Fruit fly (Drosophila melanogaster): Measurements from ENCODE around the gene obst-J.
A peak's percentile ranks its signal among the peaks of the same experiment; 100 is the strongest.

The obst-J gene

dm6 chr3L:20104543-20105046 is 26.9 kb downstream of the obst-J start:
- TF ChIP-seq gl (tag; optimal IDR thresholded peaks at IDR 0.05) (no peak), CG12605 (GFP tag; IDR thresholded peaks at IDR 0.05) (no peak), CG4496 (GFP tag; IDR thresholded peaks at IDR 0.05) (no peak), CG32121 (GFP tag; IDR thresholded peaks at IDR 0.05) (no peak), Pif1B (GFP tag; optimal IDR thresholded peaks at IDR 0.05) (no peak), CG10348 (GFP tag; IDR thresholded peaks at IDR 0.05) (no peak), CG34367 (tag; optimal IDR thresholded peaks at IDR 0.05) (no peak), D1 (tag; optimal IDR thresholded peaks at IDR 0.05) (no peak), CG9948 (tag; optimal IDR thresholded peaks at IDR 0.05) (no peak)

- TF ChIP-seq CG14655 (GFP tag; optimal IDR thresholded peaks at IDR 0.05) (no peak), CG10348 (GFP tag; IDR thresholded peaks at IDR 0.05) (no peak), EcR (GFP tag; optimal IDR thresholded peaks at IDR 0.05) (no peak), CG12605 (GFP tag; IDR thresholded peaks at IDR 0.05) (no peak), CG4496 (GFP tag; IDR thresholded peaks at IDR 0.05) (0 out of 3 replicates have a peak, but pooled peaks have one; percentile 14), Snoo (tag; optimal IDR thresholded peaks at IDR 0.05) (no peak), fd96Ca (GFP tag; IDR thresholded peaks at IDR 0.05) (0 out of 3 replicates have a peak, but pooled peaks have one; percentile 11), Pif1B (GFP tag; optimal IDR thresholded peaks at IDR 0.05) (no peak), CG8301 (tag; optimal IDR thresholded peaks at IDR 0.05) (no peak)
Measured at dm6 chr3L:20103777-20104542, 27.6 kb downstream of the obst-J start, which contains the start of gene CG14186. Gene CG14186, minus strand, starts transcription at chr3L:20103827.

dm6 chr3L:20097312-20097711 is 34.2 kb downstream of the obst-J start:
- TF ChIP-seq D1 (tag; optimal IDR thresholded peaks at IDR 0.05) (peak; percentile 70), Ets98B (GFP tag; IDR thresholded peaks at IDR 0.05) (no peak), gl (tag; optimal IDR thresholded peaks at IDR 0.05) (no peak), CG15710 (tag; optimal IDR thresholded peaks at IDR 0.05) (no peak)

- TF ChIP-seq rn (GFP tag; IDR thresholded peaks at IDR 0.05) (no peak), CG15710 (tag; optimal IDR thresholded peaks at IDR 0.05) (no peak), CG8159 (tag; optimal IDR thresholded peaks at IDR 0.05) (no peak), Ets98B (GFP tag; IDR thresholded peaks at IDR 0.05) (no peak), CG13204 (GFP tag; optimal IDR thresholded peaks at IDR 0.05) (no peak), fd96Ca (GFP tag; IDR thresholded peaks at IDR 0.05) (no peak), Pif1A (GFP tag; optimal IDR thresholded peaks at IDR 0.05) (no peak), gl (tag; optimal IDR thresholded peaks at IDR 0.05) (no peak), CG8301 (tag; optimal IDR thresholded peaks at IDR 0.05) (no peak), CG9948 (tag; optimal IDR thresholded peaks at IDR 0.05) (no peak), D1 (tag; optimal IDR thresholded peaks at IDR 0.05) (no peak), EcR (GFP tag; optimal IDR thresholded peaks at IDR 0.05) (no peak), CG4496 (GFP tag; IDR thresholded peaks at IDR 0.05) (no peak)
Measured at dm6 chr3L:20088755-20089334, 42.7 kb downstream of the obst-J start, which contains the start of gene sNPF-R. Gene sNPF-R, minus strand, starts transcription at chr3L:20089007.

- TF ChIP-seq Ets98B (GFP tag; IDR thresholded peaks at IDR 0.05), result no peak
- TF ChIP-seq CG12605 (GFP tag; IDR thresholded peaks at IDR 0.05), result no peak
- no peak for TF ChIP-seq rn (GFP tag; IDR thresholded peaks at IDR 0.05)
- no peak for TF ChIP-seq EcR (GFP tag; optimal IDR thresholded peaks at IDR 0.05)
- TF ChIP-seq gl (tag; optimal IDR thresholded peaks at IDR 0.05), result no peak
- no peak for TF ChIP-seq CG32121 (GFP tag; IDR thresholded peaks at IDR 0.05)
- no peak for TF ChIP-seq CG8159 (tag; optimal IDR thresholded peaks at IDR 0.05)
- no peak for TF ChIP-seq CG13204 (GFP tag; optimal IDR thresholded peaks at IDR 0.05)
- TF ChIP-seq Snoo (tag; optimal IDR thresholded peaks at IDR 0.05), result no peak
- TF ChIP-seq fd96Ca (GFP tag; IDR thresholded peaks at IDR 0.05), result no peak
- no peak for TF ChIP-seq CG8301 (tag; optimal IDR thresholded peaks at IDR 0.05)
- TF ChIP-seq CG17806 (tag; optimal IDR thresholded peaks at IDR 0.05), result no peak
- TF ChIP-seq CG34367 (tag; optimal IDR thresholded peaks at IDR 0.05), result no peak
- no peak for TF ChIP-seq CG10348 (GFP tag; IDR thresholded peaks at IDR 0.05)
Measured at dm6 chr3L:20085035-20085434, 46.5 kb downstream of the obst-J start.
